Fruit fly (Drosophila melanogaster) whole organism, embryonic: ENCODE results near the gene TfIIA-S.
A peak's percentile ranks its signal among the peaks of the same experiment; 100 is the strongest.

Source experiments
- Antp ChIP-seq: fragments of 200-800 bp; sonication (Bioruptor generic); optimal IDR thresholded peaks from 3 replicates; lab custom pipeline; 2016; ENCODE audit warnings: missing biosample characterization, missing genetic modification characterization
- Atf-2 ChIP-seq: fragments of 200-800 bp; sonication (Bioruptor generic); optimal IDR thresholded peaks from 2 replicates; lab custom pipeline; 2016; ENCODE audit warnings: missing biosample characterization, missing genetic modification characterization
- Bteb2 ChIP-seq: fragments of 200-800 bp; sonication (Bioruptor generic); optimal IDR thresholded peaks from 2 replicates; lab custom pipeline; 2016; ENCODE audit warnings: missing biosample characterization, missing genetic modification characterization
- CG10462 ChIP-seq: fragments of 200-800 bp; sonication (Bioruptor generic); optimal IDR thresholded peaks from 2 replicates; lab custom pipeline; 2016; ENCODE audit warnings: missing biosample characterization, missing genetic modification characterization
- CG12659 ChIP-seq: fragments of 200-800 bp; sonication (Bioruptor generic); optimal IDR thresholded peaks from 3 replicates; lab custom pipeline; 2017; ENCODE audit warnings: mild to moderate bottlenecking, missing biosample characterization, missing genetic modification reagents, missing genetic modification characterization
- CG1529 ChIP-seq: fragments of 200-800 bp; sonication (Bioruptor generic); optimal IDR thresholded peaks from 3 replicates; lab custom pipeline; 2018; ENCODE audit warnings: missing biosample characterization, missing genetic modification characterization
- CG16779 ChIP-seq: fragments of 200-800 bp; sonication (Bioruptor generic); IDR thresholded peaks from 2 replicates; pipeline ENCODE4 v1.3.6; 2022; ENCODE audit warnings: missing biosample characterization, missing genetic modification characterization
- CG17568 ChIP-seq: fragments of 200-800 bp; sonication (Bioruptor generic); optimal IDR thresholded peaks from 2 replicates; lab custom pipeline; 2018; ENCODE audit warnings: missing biosample characterization, mild to moderate bottlenecking, missing genetic modification characterization, moderate library complexity
- CG18476 ChIP-seq: fragments of 200-800 bp; sonication (Bioruptor generic); optimal IDR thresholded peaks from 2 replicates; lab custom pipeline; 2016; ENCODE audit warnings: missing biosample characterization, mild to moderate bottlenecking, missing genetic modification characterization
- CG2678 ChIP-seq: fragments of 200-800 bp; sonication (Bioruptor generic); optimal IDR thresholded peaks from 3 replicates; lab custom pipeline; 2019; ENCODE audit warnings: missing biosample characterization, mild to moderate bottlenecking, missing genetic modification characterization, moderate library complexity
- CG2712 ChIP-seq: fragments of 200-800 bp; optimal IDR thresholded peaks from 3 replicates; lab custom pipeline; 2019; ENCODE audit warnings: missing biosample characterization, mild to moderate bottlenecking, missing genetic modification characterization, moderate library complexity
- CG31365 ChIP-seq: fragments of 200-800 bp; sonication (Bioruptor generic); optimal IDR thresholded peaks from 2 replicates; lab custom pipeline; 2018; ENCODE audit warnings: missing biosample characterization, mild to moderate bottlenecking, missing genetic modification characterization
- CG31388 ChIP-seq: fragments of 200-800 bp; sonication (Bioruptor generic); optimal IDR thresholded peaks from 2 replicates; lab custom pipeline; 2016; ENCODE audit warnings: missing biosample characterization, missing genetic modification characterization
- CG6791 ChIP-seq: fragments of 200-800 bp; sonication (Bioruptor generic); IDR thresholded peaks from 3 replicates; pipeline ENCODE4 v1.3.6; 2022; ENCODE audit warnings: missing biosample characterization, missing genetic modification characterization; ENCODE audit not compliant: partially characterized antibody
- CG6854 ChIP-seq: fragments of 200-800 bp; sonication (Bioruptor generic); optimal IDR thresholded peaks from 3 replicates; lab custom pipeline; 2017; ENCODE audit warnings: missing biosample characterization, mild to moderate bottlenecking, missing genetic modification characterization
- CTCF ChIP-seq: fragments of 200-800 bp; sonication (Bioruptor generic); optimal IDR thresholded peaks from 2 replicates; lab custom pipeline; 2017; ENCODE audit warnings: missing biosample characterization, mild to moderate bottlenecking, missing genetic modification characterization, moderate library complexity
- E2f2 ChIP-seq: fragments of 200-800 bp; sonication (Bioruptor generic); IDR thresholded peaks from 2 replicates; pipeline ENCODE4 v1.3.6; 2022; ENCODE audit warnings: missing biosample characterization, missing genetic modification characterization
- Fer1 ChIP-seq: fragments of 200-800 bp; sonication (Bioruptor generic); optimal IDR thresholded peaks from 2 replicates; lab custom pipeline; 2017; ENCODE audit warnings: missing biosample characterization, mild to moderate bottlenecking, missing genetic modification characterization
- H2.0 ChIP-seq: fragments of 200-800 bp; sonication (Bioruptor generic); IDR thresholded peaks from 2 replicates; pipeline ENCODE4 v1.3.6; 2022; ENCODE audit warnings: missing biosample characterization, missing genetic modification characterization
- HLH3B ChIP-seq: fragments of 200-800 bp; sonication (Bioruptor generic); IDR thresholded peaks from 2 replicates; pipeline ENCODE4 v1.3.6; 2022; ENCODE audit warnings: missing biosample characterization, missing genetic modification characterization
- Hr51 ChIP-seq, 2 experiments: fragments of 200-800 bp; sonication (Bioruptor generic); optimal IDR thresholded peaks; 2 replicates in 1 of 2; 3 replicates in 1 of 2; lab custom pipeline; 2016 to 2018; ENCODE audit warnings: missing biosample characterization in 2 of 2, missing genetic modification characterization in 2 of 2, mild to moderate bottlenecking in 1 of 2, moderate library complexity in 1 of 2
- Hr78 ChIP-seq, 2 experiments: fragments of 200-800 bp in 1 of 2; fragments of >200 bp in 1 of 2; sonication (Bioruptor generic) in 1 of 2; optimal IDR thresholded peaks; 2 replicates each; lab custom pipeline; 2017 to 2019; ENCODE audit warnings: missing biosample characterization in 2 of 2, missing genetic modification characterization in 2 of 2, mild to moderate bottlenecking in 1 of 2, moderate library complexity in 1 of 2
- Mrtf ChIP-seq: fragments of 200-800 bp; sonication (Bioruptor generic); IDR thresholded peaks from 3 replicates; pipeline ENCODE4 v1.3.6; 2022; ENCODE audit warnings: missing biosample characterization, missing genetic modification characterization
- NK7.1 ChIP-seq: fragments of 200-800 bp; sonication (Bioruptor generic); optimal IDR thresholded peaks from 3 replicates; lab custom pipeline; 2016; ENCODE audit warnings: missing biosample characterization, missing genetic modification characterization
- Nf-YA ChIP-seq: fragments of 200-800 bp; sonication (Bioruptor generic); IDR thresholded peaks from 2 replicates; pipeline ENCODE4 v1.3.6; 2022; ENCODE audit warnings: missing biosample characterization, missing genetic modification characterization
- NfI ChIP-seq: fragments of 200-800 bp; sonication (Bioruptor generic); optimal IDR thresholded peaks from 3 replicates; lab custom pipeline; 2018; ENCODE audit warnings: missing biosample characterization, mild to moderate bottlenecking, missing genetic modification characterization, moderate library complexity
- Sry-β ChIP-seq: fragments of 200-800 bp; sonication (Bioruptor generic); optimal IDR thresholded peaks from 2 replicates; lab custom pipeline; 2018; ENCODE audit warnings: missing biosample characterization, mild to moderate bottlenecking, missing genetic modification characterization, moderate library complexity
- Xbp1 ChIP-seq: fragments of 200-800 bp; sonication (Bioruptor generic); optimal IDR thresholded peaks from 3 replicates; lab custom pipeline; 2016; ENCODE audit warnings: missing biosample characterization, mild to moderate bottlenecking, missing genetic modification characterization
- Xrp1 ChIP-seq: fragments of 200-800 bp; sonication (Bioruptor generic); IDR thresholded peaks from 2 replicates; pipeline ENCODE4 v1.3.6; 2022; ENCODE audit warnings: missing biosample characterization, missing genetic modification characterization
- btn ChIP-seq: fragments of 200-800 bp; sonication (Bioruptor generic); optimal IDR thresholded peaks from 2 replicates; lab custom pipeline; 2016; ENCODE audit warnings: missing biosample characterization, missing genetic modification characterization
- caup ChIP-seq: fragments of 200-800 bp; sonication (Bioruptor generic); optimal IDR thresholded peaks from 3 replicates; lab custom pipeline; 2017; ENCODE audit warnings: missing biosample characterization, mild to moderate bottlenecking, missing genetic modification characterization, moderate library complexity; ENCODE audit not compliant: severe bottlenecking
- crol ChIP-seq: fragments of 200-800 bp; sonication (Bioruptor generic); IDR thresholded peaks from 2 replicates; pipeline ENCODE4 v1.3.6; 2022; ENCODE audit warnings: missing biosample characterization, missing genetic modification characterization
- dimm ChIP-seq: fragments of 200-800 bp; sonication (Bioruptor generic); IDR thresholded peaks from 2 replicates; pipeline ENCODE4 v1.3.6; 2022; ENCODE audit warnings: missing biosample characterization, missing genetic modification characterization
- gt ChIP-seq: fragments of 200-800 bp; sonication (Bioruptor generic); IDR thresholded peaks from 2 replicates; pipeline ENCODE4 v1.3.6; 2022; ENCODE audit warnings: missing biosample characterization, missing genetic modification characterization
- jigr1 ChIP-seq: fragments of 200-800 bp; sonication (Bioruptor generic); IDR thresholded peaks from 3 replicates; pipeline ENCODE4 v1.3.6; 2022; ENCODE audit warnings: missing biosample characterization, missing genetic modification characterization
- jing ChIP-seq: fragments of 200-800 bp; sonication (Bioruptor generic); optimal IDR thresholded peaks from 2 replicates; lab custom pipeline; 2018; ENCODE audit warnings: missing biosample characterization, mild to moderate bottlenecking, missing genetic modification characterization
- kni ChIP-seq: fragments of 200-800 bp; sonication (Bioruptor generic); optimal IDR thresholded peaks from 3 replicates; lab custom pipeline; 2017; ENCODE audit warnings: mild to moderate bottlenecking, missing biosample characterization, missing genetic modification reagents, missing genetic modification characterization
- lola ChIP-seq, 3 experiments: fragments of >200 bp in 2 of 3; fragments of 200-800 bp in 1 of 3; sonication (Bioruptor generic) in 1 of 3; optimal IDR thresholded peaks; 2 replicates each; lab custom pipeline; 2017 to 2019; ENCODE audit warnings: missing biosample characterization in 3 of 3, missing genetic modification characterization in 3 of 3, mild to moderate bottlenecking in 1 of 3, moderate library complexity in 1 of 3
- odd ChIP-seq: fragments of 200-800 bp; sonication (Bioruptor generic); optimal IDR thresholded peaks from 2 replicates; lab custom pipeline; 2017; ENCODE audit warnings: missing biosample characterization, mild to moderate bottlenecking, missing genetic modification characterization
- peb ChIP-seq: fragments of 200-800 bp; sonication (Bioruptor generic); IDR thresholded peaks from 2 replicates; pipeline ENCODE4 v1.3.6; 2022; ENCODE audit warnings: missing biosample characterization, missing genetic modification characterization
- prd ChIP-seq, 3 experiments: fragments of >200 bp in 2 of 3; fragments of 200-800 bp in 1 of 3; sonication (Bioruptor generic) in 1 of 3; optimal IDR thresholded peaks in 2 of 3; IDR thresholded peaks in 1 of 3; 2 replicates in 2 of 3; 3 replicates in 1 of 3; pipeline versions ENCODE4 v1.3.6 to Lab custom; 2017 to 2022; ENCODE audit warnings: missing biosample characterization in 1 of 3, missing genetic modification characterization in 1 of 3
- psq ChIP-seq: fragments of 200-800 bp; sonication (Bioruptor generic); optimal IDR thresholded peaks from 2 replicates; lab custom pipeline; 2017; ENCODE audit warnings: missing biosample characterization, missing genetic modification characterization
- pum ChIP-seq: fragments of 200-800 bp; sonication (Bioruptor generic); optimal IDR thresholded peaks from 2 replicates; lab custom pipeline; 2016; ENCODE audit warnings: missing biosample characterization, missing genetic modification characterization
- sens ChIP-seq: fragments of 200-800 bp; sonication (Bioruptor generic); peaks from one replicate; lab custom pipeline; 2016; ENCODE audit warnings: missing biosample characterization, missing genetic modification characterization
- seq ChIP-seq: fragments of 200-800 bp; sonication (Bioruptor generic); IDR thresholded peaks from 2 replicates; pipeline ENCODE4 v1.3.6; 2022; ENCODE audit warnings: missing biosample characterization, missing genetic modification characterization
- shn ChIP-seq: fragments of 200-800 bp; sonication (Bioruptor generic); optimal IDR thresholded peaks from 3 replicates; lab custom pipeline; 2016; ENCODE audit warnings: missing biosample characterization, missing genetic modification characterization
- sqz ChIP-seq: fragments of 200-800 bp; sonication (Bioruptor generic); optimal IDR thresholded peaks from 3 replicates; lab custom pipeline; 2018; ENCODE audit warnings: missing biosample characterization, mild to moderate bottlenecking, missing genetic modification characterization
- tap ChIP-seq: fragments of 200-800 bp; optimal IDR thresholded peaks from 3 replicates; lab custom pipeline; 2019; ENCODE audit warnings: missing biosample characterization, mild to moderate bottlenecking, missing genetic modification characterization, moderate library complexity
- tll ChIP-seq, 2 experiments: fragments of 200-800 bp in 1 of 2; fragments of >200 bp in 1 of 2; sonication (Bioruptor generic) in 1 of 2; optimal IDR thresholded peaks; 2 replicates each; lab custom pipeline; 2017 to 2019; ENCODE audit warnings: missing biosample characterization in 2 of 2, missing genetic modification characterization in 2 of 2, mild to moderate bottlenecking in 1 of 2, moderate library complexity in 1 of 2
- wek ChIP-seq: fragments of 200-800 bp; sonication (Bioruptor generic); optimal IDR thresholded peaks from 3 replicates; lab custom pipeline; 2018; ENCODE audit warnings: missing biosample characterization, mild to moderate bottlenecking, missing genetic modification characterization, moderate library complexity
- zfh2 ChIP-seq: fragments of 200-800 bp; sonication (Bioruptor generic); optimal IDR thresholded peaks from 2 replicates; lab custom pipeline; 2016; ENCODE audit warnings: missing biosample characterization, missing genetic modification characterization

The TfIIA-S gene

dm6 chr3R:23919366-23919765 is 28.5 kb upstream of the TfIIA-S start (continued):
- TF ChIP-seq psq (GFP tag; lab: Kevin White, UChicago) (no peak), CG6854 (GFP tag; lab: Kevin White, UChicago) (peak; percentile 40), CG1529 (GFP tag; lab: Kevin White, UChicago) (peak; percentile 21), kni (GFP tag; lab: Kevin White, UChicago) (peak; percentile 30), jing (GFP tag; lab: Kevin White, UChicago) (no peak), seq (GFP tag; lab: Robert Waterston, UW) (peak; percentile 66), CG12659 (GFP tag; lab: Kevin White, UChicago) (peak; percentile 38), sens (GFP tag; lab: Kevin White, UChicago) (no peak), Atf-2 (no peak), Mrtf (no peak), Antp (GFP tag; lab: Kevin White, UChicago) (no peak), CG6791 (GFP tag; lab: Robert Waterston, UW) (no peak), pum (GFP tag; lab: Kevin White, UChicago) (no peak), H2.0 (GFP tag; lab: Robert Waterston, UW) (no peak), btn (no peak), CG17568 (GFP tag; lab: Kevin White, UChicago) (peak; percentile 72), Nf-YA (GFP tag; lab: Robert Waterston, UW) (0 out of 2 replicates have a peak, but pooled peaks have one; percentile 37), Bteb2 (GFP tag; lab: Kevin White, UChicago) (no peak), Hr51 (GFP tag; optimal IDR thresholded peaks at IDR 0.05; lab: Kevin White, UChicago) (peak in 1 of 2 experiments; percentile 25), zfh2 (GFP tag; lab: Kevin White, UChicago) (no peak), prd (optimal IDR thresholded peaks at IDR 0.05; lab: Kevin White, UChicago) (no peak), prd (GFP tag; IDR thresholded peaks at IDR 0.05; lab: Robert Waterston, UW) (no peak; the same call in 2 of the 3 replicates), jigr1 (no peak), lola (GFP tag; optimal IDR thresholded peaks at IDR 0.05; lab: Kevin White, UChicago) (no peak), CG18476 (GFP tag; lab: Kevin White, UChicago) (no peak), tll (GFP tag; optimal IDR thresholded peaks at IDR 0.05; lab: Kevin White, UChicago) (no peak), crol (GFP tag; lab: Robert Waterston, UW) (peak; percentile 78), gt (GFP tag; lab: Robert Waterston, UW) (no peak), tap (tag; lab: Kevin White, UChicago) (peak; percentile 65), CG2678 (tag; lab: Kevin White, UChicago) (peak; percentile 74), wek (GFP tag; lab: Kevin White, UChicago) (peak; percentile 80), NK7.1 (no peak), HLH3B (GFP tag; lab: Robert Waterston, UW) (peak; percentile 24; the same call in 1 of the 2 replicates), sqz (GFP tag; lab: Kevin White, UChicago) (peak; percentile 62), CG10462 (GFP tag; lab: Kevin White, UChicago) (no peak), Xbp1 (GFP tag; lab: Kevin White, UChicago) (no peak), dimm (GFP tag; lab: Robert Waterston, UW) (no peak), Sry-β (GFP tag; lab: Kevin White, UChicago) (no peak), CG31365 (tag; lab: Kevin White, UChicago) (peak; percentile 69), CG16779 (GFP tag; lab: Robert Waterston, UW) (no peak), CG31388 (no peak), CG2712 (tag; lab: Kevin White, UChicago) (peak; percentile 6), peb (GFP tag; lab: Robert Waterston, UW) (no peak), Xrp1 (GFP tag; lab: Robert Waterston, UW) (peak; percentile 41), odd (GFP tag; lab: Kevin White, UChicago) (peak; percentile 78), Hr78 (GFP tag; optimal IDR thresholded peaks at IDR 0.05; lab: Kevin White, UChicago) (peak in 1 of 2 experiments; percentile 48), CTCF (GFP tag; lab: Kevin White, UChicago) (peak; percentile 39), caup (GFP tag; lab: Kevin White, UChicago) (peak; percentile 69), shn (GFP tag; lab: Kevin White, UChicago) (no peak), Fer1 (GFP tag; lab: Kevin White, UChicago) (peak; percentile 85), NfI (GFP tag; lab: Kevin White, UChicago) (peak; percentile 41), E2f2 (GFP tag; lab: Robert Waterston, UW) (peak; percentile 30; the same call in 1 of the 2 replicates)
